Fruit fly (Drosophila melanogaster) whole organism, embryonic: ENCODE results near the gene dmrt93B.
A peak's percentile ranks its signal among the peaks of the same experiment; 100 is the strongest.

ENCODE experiments used
- Blimp-1 ChIP-seq: fragments of 200-800 bp; sonication (Bioruptor generic); optimal IDR thresholded peaks from 3 replicates; lab custom pipeline; 2018; ENCODE audit warnings: missing biosample characterization, missing genetic modification characterization, mild to moderate bottlenecking, moderate library complexity, missing genetic modification reagents
- Bteb2 ChIP-seq: fragments of 200-800 bp; sonication (Bioruptor generic); optimal IDR thresholded peaks from 2 replicates; lab custom pipeline; 2016; ENCODE audit warnings: missing biosample characterization, missing genetic modification characterization
- C15 ChIP-seq: fragments of 200-800 bp; sonication (Bioruptor generic); IDR thresholded peaks from 3 replicates; pipeline ENCODE4 v1.3.6; 2022; ENCODE audit warnings: missing biosample characterization, missing genetic modification characterization
- CG10366 ChIP-seq: fragments of 200-800 bp; sonication (Bioruptor generic); IDR thresholded peaks from 2 replicates; pipeline ENCODE4 v1.3.6; 2022; ENCODE audit warnings: missing biosample characterization, missing genetic modification characterization
- CG10462 ChIP-seq: fragments of 200-800 bp; sonication (Bioruptor generic); optimal IDR thresholded peaks from 2 replicates; lab custom pipeline; 2016; ENCODE audit warnings: missing biosample characterization, missing genetic modification characterization
- CG11504 ChIP-seq: fragments of 200-800 bp; sonication (Bioruptor generic); optimal IDR thresholded peaks from 3 replicates; lab custom pipeline; 2019; ENCODE audit warnings: missing biosample characterization, mild to moderate bottlenecking, missing genetic modification characterization, moderate library complexity
- CG12071 ChIP-seq: fragments of 200-800 bp; sonication (Bioruptor generic); optimal IDR thresholded peaks from 3 replicates; lab custom pipeline; 2018; ENCODE audit warnings: missing biosample characterization, mild to moderate bottlenecking, missing genetic modification characterization
- CG12104 ChIP-seq: fragments of 200-800 bp; sonication (Bioruptor generic); optimal IDR thresholded peaks from 3 replicates; lab custom pipeline; 2016; ENCODE audit warnings: missing biosample characterization, missing genetic modification characterization
- CG12744 ChIP-seq: fragments of 200-800 bp; sonication (Bioruptor generic); optimal IDR thresholded peaks from 2 replicates; lab custom pipeline; 2016; ENCODE audit warnings: missing biosample characterization, missing genetic modification characterization
- CG15479 ChIP-seq: fragments of 200-800 bp; sonication (Bioruptor generic); optimal IDR thresholded peaks from 3 replicates; lab custom pipeline; 2019; ENCODE audit warnings: missing biosample characterization, mild to moderate bottlenecking, missing genetic modification characterization, moderate library complexity
- CG16779 ChIP-seq: fragments of 200-800 bp; sonication (Bioruptor generic); IDR thresholded peaks from 2 replicates; pipeline ENCODE4 v1.3.6; 2022; ENCODE audit warnings: missing biosample characterization, missing genetic modification characterization
- CG17802 ChIP-seq: fragments of 200-800 bp; sonication (Bioruptor generic); optimal IDR thresholded peaks from 2 replicates; lab custom pipeline; 2018; ENCODE audit warnings: missing biosample characterization, mild to moderate bottlenecking, missing genetic modification characterization, moderate library complexity
- CG17829 ChIP-seq: fragments of 200-800 bp; optimal IDR thresholded peaks from 2 replicates; lab custom pipeline; 2019; ENCODE audit warnings: missing biosample characterization, mild to moderate bottlenecking, missing genetic modification characterization, moderate library complexity
- CG18599 ChIP-seq: fragments of 200-800 bp; sonication (Bioruptor generic); optimal IDR thresholded peaks from 3 replicates; lab custom pipeline; 2017; ENCODE audit warnings: missing biosample characterization, missing genetic modification characterization, mild to moderate bottlenecking, moderate library complexity, missing genetic modification reagents
- CG18619 ChIP-seq: fragments of 200-800 bp; sonication (Bioruptor generic); optimal IDR thresholded peaks from 3 replicates; lab custom pipeline; 2017; ENCODE audit warnings: missing biosample characterization, mild to moderate bottlenecking, missing genetic modification characterization
- CG2129 ChIP-seq: fragments of 200-800 bp; sonication (Bioruptor generic); IDR thresholded peaks from 2 replicates; pipeline ENCODE4 v1.3.6; 2022; ENCODE audit warnings: missing biosample characterization, missing genetic modification characterization; ENCODE audit not compliant: partially characterized antibody
- CG2678 ChIP-seq: fragments of 200-800 bp; sonication (Bioruptor generic); optimal IDR thresholded peaks from 3 replicates; lab custom pipeline; 2019; ENCODE audit warnings: missing biosample characterization, mild to moderate bottlenecking, missing genetic modification characterization, moderate library complexity
- CG6175 ChIP-seq: fragments of 200-800 bp; sonication (Bioruptor generic); IDR thresholded peaks from 3 replicates; pipeline ENCODE4 v1.3.6; 2022; ENCODE audit warnings: missing biosample characterization, missing genetic modification characterization
- CG6254 ChIP-seq: fragments of 200-800 bp; sonication (Bioruptor generic); optimal IDR thresholded peaks from 3 replicates; lab custom pipeline; 2017; ENCODE audit warnings: mild to moderate bottlenecking, missing biosample characterization, missing genetic modification reagents, missing genetic modification characterization
- CG6813 ChIP-seq: fragments of 200-800 bp; sonication (Bioruptor generic); optimal IDR thresholded peaks from 2 replicates; lab custom pipeline; 2017; ENCODE audit warnings: missing biosample characterization, missing genetic modification characterization, mild to moderate bottlenecking, moderate library complexity, missing genetic modification reagents
- CG8478 ChIP-seq: fragments of >200 bp; optimal IDR thresholded peaks from 2 replicates; lab custom pipeline; 2018
- CG8924 ChIP-seq: fragments of 200-800 bp; optimal IDR thresholded peaks from 3 replicates; lab custom pipeline; 2019; ENCODE audit warnings: missing biosample characterization, mild to moderate bottlenecking, missing genetic modification characterization, moderate library complexity
- CG9727 ChIP-seq: fragments of 200-800 bp; sonication (Bioruptor generic); optimal IDR thresholded peaks from 3 replicates; lab custom pipeline; 2017; ENCODE audit warnings: missing biosample characterization, mild to moderate bottlenecking, missing genetic modification characterization
- CG9797 ChIP-seq: fragments of 200-800 bp; sonication (Bioruptor generic); optimal IDR thresholded peaks from 3 replicates; lab custom pipeline; 2018; ENCODE audit warnings: missing biosample characterization, mild to moderate bottlenecking, missing genetic modification characterization
- CTCF ChIP-seq: fragments of 200-800 bp; sonication (Bioruptor generic); optimal IDR thresholded peaks from 2 replicates; lab custom pipeline; 2017; ENCODE audit warnings: missing biosample characterization, mild to moderate bottlenecking, missing genetic modification characterization, moderate library complexity
- Chrac-16 ChIP-seq: fragments of 200-800 bp; sonication (Bioruptor generic); optimal IDR thresholded peaks from 3 replicates; lab custom pipeline; 2016; ENCODE audit warnings: missing biosample characterization, missing genetic modification characterization
- Dip2 ChIP-seq: fragments of 200-800 bp; sonication (Bioruptor generic); IDR thresholded peaks from 2 replicates; pipeline ENCODE4 v1.3.6; 2022; ENCODE audit warnings: missing biosample characterization, missing genetic modification characterization
- HHEX ChIP-seq: fragments of 200-800 bp; sonication (Bioruptor generic); optimal IDR thresholded peaks from 3 replicates; lab custom pipeline; 2017; ENCODE audit warnings: missing biosample characterization, mild to moderate bottlenecking, missing genetic modification characterization, missing genetic modification reagents
- HLH4C ChIP-seq: fragments of 200-800 bp; sonication (Bioruptor generic); IDR thresholded peaks from 3 replicates; pipeline ENCODE4 v1.3.6; 2022; ENCODE audit warnings: missing biosample characterization, missing genetic modification characterization; ENCODE audit not compliant: partially characterized antibody
- HmgZ ChIP-seq: fragments of 200-800 bp; sonication (Bioruptor generic); optimal IDR thresholded peaks from 2 replicates; lab custom pipeline; 2018; ENCODE audit warnings: missing biosample characterization, mild to moderate bottlenecking, missing genetic modification characterization
- Med ChIP-seq: fragments of 200-800 bp; sonication (Bioruptor generic); peaks from one replicate; lab custom pipeline; 2016; ENCODE audit warnings: missing biosample characterization, missing genetic modification characterization, mild to moderate bottlenecking, inconsistent platforms, moderate library complexity
- Meics ChIP-seq: fragments of 200-800 bp; sonication (Bioruptor generic); optimal IDR thresholded peaks from 2 replicates; lab custom pipeline; 2017; ENCODE audit warnings: missing biosample characterization, mild to moderate bottlenecking, missing genetic modification characterization
- NC2β ChIP-seq: fragments of 200-800 bp; sonication (Bioruptor generic); optimal IDR thresholded peaks from 2 replicates; lab custom pipeline; 2016; ENCODE audit warnings: missing biosample characterization, missing genetic modification characterization
- Sin3A ChIP-seq: fragments of >200 bp; optimal IDR thresholded peaks from 2 replicates; lab custom pipeline; 2018
- Sox100B ChIP-seq: fragments of 200-800 bp; sonication (Bioruptor generic); optimal IDR thresholded peaks from 3 replicates; lab custom pipeline; 2018; ENCODE audit warnings: missing biosample characterization, mild to moderate bottlenecking, missing genetic modification characterization
- Vsx1 ChIP-seq: fragments of 200-800 bp; sonication (Bioruptor generic); optimal IDR thresholded peaks from 2 replicates; lab custom pipeline; 2017; ENCODE audit warnings: missing biosample characterization, mild to moderate bottlenecking, missing genetic modification characterization, missing genetic modification reagents
- Xrp1 ChIP-seq: fragments of 200-800 bp; sonication (Bioruptor generic); IDR thresholded peaks from 2 replicates; pipeline ENCODE4 v1.3.6; 2022; ENCODE audit warnings: missing biosample characterization, missing genetic modification characterization
- ara ChIP-seq: fragments of 200-800 bp; sonication (Bioruptor generic); IDR thresholded peaks from 2 replicates; pipeline ENCODE4 v1.3.6; 2022; ENCODE audit warnings: missing biosample characterization, missing genetic modification characterization
- cato ChIP-seq: fragments of 200-800 bp; sonication (Bioruptor generic); optimal IDR thresholded peaks from 2 replicates; lab custom pipeline; 2016; ENCODE audit warnings: missing biosample characterization, missing genetic modification characterization, borderline replicate concordance
- croc ChIP-seq: fragments of 200-800 bp; sonication (Bioruptor generic); conservative IDR thresholded peaks from 3 replicates; pipeline ENCODE4 v1.3.6; 2022; ENCODE audit warnings: missing biosample characterization, missing genetic modification characterization
- dpn ChIP-seq, 2 experiments: fragments of 200-800 bp; sonication (Bioruptor generic); optimal IDR thresholded peaks; 3 replicates each; lab custom pipeline; 2016; ENCODE audit warnings: missing biosample characterization in 2 of 2, missing genetic modification characterization in 2 of 2
- fd102C ChIP-seq: fragments of 200-800 bp; sonication (Bioruptor generic); optimal IDR thresholded peaks from 2 replicates; lab custom pipeline; 2018; ENCODE audit warnings: missing biosample characterization, mild to moderate bottlenecking, missing genetic modification characterization, moderate library complexity
- gro ChIP-seq: fragments of 200-800 bp; sonication (Bioruptor generic); optimal IDR thresholded peaks from 2 replicates; lab custom pipeline; 2016; ENCODE audit warnings: missing biosample characterization, missing genetic modification characterization
- hbn ChIP-seq: fragments of 200-800 bp; sonication (Bioruptor generic); IDR thresholded peaks from 2 replicates; pipeline ENCODE4 v1.3.6; 2022; ENCODE audit warnings: missing biosample characterization, missing genetic modification characterization; ENCODE audit not compliant: partially characterized antibody
- jigr1 ChIP-seq: fragments of 200-800 bp; sonication (Bioruptor generic); IDR thresholded peaks from 3 replicates; pipeline ENCODE4 v1.3.6; 2022; ENCODE audit warnings: missing biosample characterization, missing genetic modification characterization
- nom ChIP-seq: fragments of 200-800 bp; sonication (Bioruptor generic); optimal IDR thresholded peaks from 2 replicates; lab custom pipeline; 2017; ENCODE audit warnings: missing biosample characterization, missing genetic modification characterization, mild to moderate bottlenecking, moderate library complexity, missing genetic modification reagents
- pita ChIP-seq: fragments of 200-800 bp; sonication (Bioruptor generic); optimal IDR thresholded peaks from 2 replicates; lab custom pipeline; 2017; ENCODE audit warnings: missing biosample characterization, mild to moderate bottlenecking, missing genetic modification characterization
- sd ChIP-seq: fragments of 200-800 bp; sonication (Bioruptor generic); optimal IDR thresholded peaks from 3 replicates; lab custom pipeline; 2018; ENCODE audit warnings: missing biosample characterization, mild to moderate bottlenecking, missing genetic modification characterization, moderate library complexity
- zen ChIP-seq: fragments of 200-800 bp; sonication (Bioruptor generic); optimal IDR thresholded peaks from 3 replicates; lab custom pipeline; 2018; ENCODE audit warnings: missing biosample characterization, mild to moderate bottlenecking, missing genetic modification characterization, moderate library complexity

Gene dmrt93B

DNA sequence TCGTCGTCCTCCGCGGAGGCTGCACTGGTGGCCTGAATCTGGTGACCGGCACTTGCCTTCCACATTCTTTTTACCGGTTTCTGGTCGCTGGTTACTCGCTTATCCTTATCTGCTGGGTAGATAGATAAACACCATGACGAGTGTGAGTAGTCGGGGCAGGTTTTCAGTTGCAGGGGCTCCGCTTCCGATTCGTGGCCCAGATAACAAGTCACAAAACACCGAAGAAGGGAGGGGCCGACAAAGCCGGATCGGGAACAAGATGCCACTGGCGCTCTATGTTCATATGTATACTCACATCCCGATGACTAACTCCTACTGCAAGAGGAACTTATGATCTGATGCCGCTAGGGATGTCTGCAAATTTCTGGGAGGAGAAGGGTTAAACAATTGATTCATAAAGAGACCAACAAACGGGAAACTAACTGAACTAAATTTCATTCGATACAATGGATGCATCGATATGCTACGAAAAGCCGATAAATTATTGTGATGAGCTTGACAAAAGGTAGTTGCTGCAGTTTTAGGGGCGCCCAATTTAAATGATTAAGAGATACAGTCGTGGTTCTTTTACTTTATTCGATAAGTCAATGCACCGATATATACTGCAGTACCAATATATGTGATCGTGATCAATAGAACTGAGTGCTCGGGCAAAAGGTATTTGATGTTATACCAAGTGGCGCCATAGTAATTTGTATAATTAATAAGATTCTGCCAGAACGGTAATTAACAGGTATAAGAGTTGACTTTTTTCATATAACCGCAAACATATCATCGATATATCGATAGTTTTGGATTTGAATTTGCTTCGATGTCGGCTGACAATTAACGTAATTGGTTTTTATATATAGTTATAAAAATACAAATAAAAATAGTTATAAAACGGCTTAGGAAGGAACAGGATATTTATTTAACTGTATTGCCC, 9.5 kb upstream of the dmrt93B start, which contains the start of gene Cortactin (continued):
- TF ChIP-seq HLH4C (GFP tag; lab: Robert Waterston, UW) (peak; percentile 92), gro (GFP tag; lab: Kevin White, UChicago) (no peak), CG11504 (tag; lab: Kevin White, UChicago) (no peak), cato (GFP tag; lab: Kevin White, UChicago) (no peak), Bteb2 (GFP tag; lab: Kevin White, UChicago) (no peak), Chrac-16 (GFP tag; lab: Kevin White, UChicago) (no peak), CG16779 (no peak), CG17802 (tag; lab: Kevin White, UChicago) (no peak), CG10366 (GFP tag; lab: Robert Waterston, UW) (no peak), Sin3A (lab: Kevin White, UChicago) (no peak), zen (tag; lab: Kevin White, UChicago) (peak; percentile 23), CG2129 (GFP tag; lab: Robert Waterston, UW) (peak; percentile 91), CG12071 (GFP tag; lab: Kevin White, UChicago) (no peak), dpn (GFP tag; optimal IDR thresholded peaks at IDR 0.05; lab: Kevin White, UChicago) (peak in 1 of 2 experiments; percentile 1), CG18599 (GFP tag; lab: Kevin White, UChicago) (no peak), Xrp1 (GFP tag; lab: Robert Waterston, UW) (no peak), croc (GFP tag; lab: Robert Waterston, UW) (no peak), CG18619 (GFP tag; lab: Kevin White, UChicago) (no peak), CG9727 (GFP tag; lab: Kevin White, UChicago) (no peak), jigr1 (GFP tag; lab: Robert Waterston, UW) (no peak), HmgZ (tag; lab: Kevin White, UChicago) (peak; percentile 57), CG8478 (lab: Kevin White, UChicago) (no peak), sd (no peak), CG6254 (GFP tag; lab: Kevin White, UChicago) (no peak), ara (GFP tag; lab: Robert Waterston, UW) (no peak), CG12744 (GFP tag; lab: Kevin White, UChicago) (no peak), CG8924 (tag; lab: Kevin White, UChicago) (no peak), pita (GFP tag; lab: Kevin White, UChicago) (no peak), CG6175 (GFP tag; lab: Robert Waterston, UW) (no peak), NC2β (GFP tag; lab: Kevin White, UChicago) (no peak), Med (GFP tag; lab: Kevin White, UChicago) (peak; percentile 28), Sox100B (no peak), CG15479 (no peak), fd102C (no peak), CG9797 (GFP tag; lab: Kevin White, UChicago) (no peak), HHEX (GFP tag; lab: Kevin White, UChicago) (no peak), CG2678 (tag; lab: Kevin White, UChicago) (no peak), Blimp-1 (no peak), Meics (GFP tag; lab: Kevin White, UChicago) (no peak), nom (GFP tag; lab: Kevin White, UChicago) (peak; percentile 18), Dip2 (GFP tag; lab: Robert Waterston, UW) (no peak), CG6813 (GFP tag; lab: Kevin White, UChicago) (no peak), CTCF (no peak), hbn (GFP tag; lab: Robert Waterston, UW) (peak; percentile 81), CG17829 (tag; lab: Kevin White, UChicago) (peak; percentile 10), Vsx1 (no peak), CG12104 (GFP tag; lab: Kevin White, UChicago) (no peak), CG10462 (GFP tag; lab: Kevin White, UChicago) (no peak), C15 (GFP tag; lab: Robert Waterston, UW) (no peak)
